Fruit fly (Drosophila melanogaster) whole organism, pupa: ENCODE measurements around the gene CG11760.
A peak's percentile ranks its signal among the peaks of the same experiment; 100 is the strongest.

Experiments
- CG10348 ChIP-seq: fragments of 200-800 bp; sonication (Bioruptor generic); IDR thresholded peaks from 2 replicates; pipeline ENCODE4 v1.3.6; 2022; ENCODE audit warnings: missing biosample characterization, missing genetic modification characterization
- CG13204 ChIP-seq: fragments of 200-800 bp; sonication (Bioruptor generic); optimal IDR thresholded peaks from 2 replicates; lab custom pipeline; 2018; ENCODE audit warnings: missing biosample characterization, mild to moderate bottlenecking, missing genetic modification characterization, moderate library complexity
- CG15710 ChIP-seq: fragments of 200-800 bp; sonication (Bioruptor generic); optimal IDR thresholded peaks from 2 replicates; lab custom pipeline; 2018; ENCODE audit warnings: missing biosample characterization, mild to moderate bottlenecking, missing genetic modification characterization, moderate library complexity
- CG32121 ChIP-seq: fragments of 200-800 bp; sonication (Bioruptor generic); IDR thresholded peaks from 2 replicates; pipeline ENCODE4 v1.3.6; 2022; ENCODE audit warnings: missing biosample characterization, missing genetic modification characterization
- CG8159 ChIP-seq: fragments of 200-800 bp; sonication (Bioruptor generic); optimal IDR thresholded peaks from 3 replicates; lab custom pipeline; 2018; ENCODE audit warnings: missing biosample characterization, mild to moderate bottlenecking, missing genetic modification characterization, moderate library complexity
- EcR ChIP-seq: fragments of 200-800 bp; sonication (Bioruptor generic); optimal IDR thresholded peaks from 3 replicates; lab custom pipeline; 2019; ENCODE audit warnings: missing biosample characterization, missing genetic modification characterization, mild to moderate bottlenecking, moderate library complexity, missing genetic modification reagents
- Ets98B ChIP-seq: fragments of 200-800 bp; sonication (Bioruptor generic); IDR thresholded peaks from 2 replicates; pipeline ENCODE4 v1.3.6; 2022; ENCODE audit warnings: missing biosample characterization, missing genetic modification characterization
- Pif1A ChIP-seq: fragments of 200-800 bp; sonication (Bioruptor generic); optimal IDR thresholded peaks from 3 replicates; lab custom pipeline; 2016; ENCODE audit warnings: missing biosample characterization, missing genetic modification characterization
- Snoo ChIP-seq: fragments of 200-800 bp; sonication (Bioruptor generic); optimal IDR thresholded peaks from 3 replicates; lab custom pipeline; 2017; ENCODE audit warnings: missing biosample characterization, mild to moderate bottlenecking, missing genetic modification characterization, inconsistent platforms
- rn ChIP-seq: fragments of 200-800 bp; sonication (Bioruptor generic); IDR thresholded peaks from 2 replicates; pipeline ENCODE4 v1.3.6; 2022; ENCODE audit warnings: missing biosample characterization, missing genetic modification characterization

DNA sequence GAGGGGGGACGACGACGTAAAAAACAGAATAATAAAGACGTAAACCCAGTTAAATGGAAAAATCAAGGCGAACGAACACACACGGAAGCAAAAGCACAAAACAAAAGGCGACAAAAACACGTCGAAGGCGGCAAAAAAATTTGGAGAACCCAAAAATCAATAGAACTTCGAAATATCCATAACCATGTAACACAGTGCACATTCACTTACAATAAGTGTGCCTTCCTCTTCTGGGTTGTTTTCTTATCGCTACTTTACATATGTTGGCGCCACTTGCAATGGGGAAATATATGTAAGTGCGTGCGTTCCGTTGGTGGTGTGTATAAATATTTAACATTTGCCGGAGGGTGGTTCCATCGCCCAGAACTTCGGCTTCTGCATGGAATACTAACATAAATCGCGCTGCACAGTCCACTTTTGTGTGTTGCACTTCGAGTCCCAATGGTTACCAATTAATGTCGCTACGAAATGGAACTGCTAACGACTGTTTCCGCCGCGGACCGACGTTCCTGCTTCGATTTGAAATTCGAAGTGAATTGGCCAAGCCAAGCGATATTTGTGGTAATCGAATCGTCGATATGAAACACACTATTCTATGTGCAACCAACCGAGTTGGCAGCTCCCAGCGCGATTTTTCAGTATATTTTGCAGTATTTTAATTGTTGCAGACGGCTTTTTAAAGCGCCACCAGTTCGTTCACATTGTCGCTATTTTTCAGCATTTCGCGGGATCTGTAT lies 28.3 kb downstream of the CG11760 start, which contains the start of the genes CG9801 and Nasp:
- TF ChIP-seq CG13204 (GFP tag; lab: Kevin White, UChicago) (no peak), CG8159 (no peak), Snoo (tag; lab: Kevin White, UChicago) (peak; percentile 21), CG15710 (tag; lab: Kevin White, UChicago) (no peak), Ets98B (peak; percentile 17; the same call in 1 of the 2 replicates), EcR (no peak), Pif1A (peak; percentile 18), CG10348 (GFP tag; lab: Robert Waterston, UW) (no peak), CG32121 (GFP tag; lab: Robert Waterston, UW) (no peak), rn (GFP tag; lab: Robert Waterston, UW) (no peak)
